Fruit fly (Drosophila melanogaster) whole organism, larva: Measurements from ENCODE around the gene CG13481.

ENCODE experiments used
- noc ChIP-seq: fragments of 200-800 bp; sonication (Bioruptor generic); optimal IDR thresholded peaks from 3 replicates; lab custom pipeline; 2019; ENCODE audit warnings: missing biosample characterization, mild to moderate bottlenecking, missing genetic modification characterization, moderate library complexity

The CG13481 gene

dm6 chr3L:14363103-14363751 lies 6.3 kb downstream of the CG13481 start:
- no peak for TF ChIP-seq noc (tag; lab: Kevin White, UChicago)

DNA sequence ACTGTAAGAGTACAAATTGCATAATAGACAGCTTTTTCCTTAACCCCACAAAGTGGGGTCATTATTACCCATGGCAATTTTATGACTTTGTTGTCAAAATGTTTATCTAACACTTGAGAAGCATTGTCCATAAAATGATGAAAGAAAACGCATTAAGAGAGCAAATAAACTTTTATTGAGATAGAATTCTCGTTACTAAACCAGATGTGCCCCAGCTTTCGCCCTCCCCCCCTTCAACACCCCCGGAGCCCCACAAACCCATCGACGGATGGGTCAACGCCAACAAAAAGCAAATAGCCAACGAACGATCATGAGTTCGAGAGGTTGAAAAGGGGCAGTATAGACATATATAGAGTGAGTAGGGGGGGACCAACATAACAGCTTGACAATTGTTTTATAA lies 6.8 kb downstream of the CG13481 start:
- no peak for TF ChIP-seq noc (tag; lab: Kevin White, UChicago)

DNA sequence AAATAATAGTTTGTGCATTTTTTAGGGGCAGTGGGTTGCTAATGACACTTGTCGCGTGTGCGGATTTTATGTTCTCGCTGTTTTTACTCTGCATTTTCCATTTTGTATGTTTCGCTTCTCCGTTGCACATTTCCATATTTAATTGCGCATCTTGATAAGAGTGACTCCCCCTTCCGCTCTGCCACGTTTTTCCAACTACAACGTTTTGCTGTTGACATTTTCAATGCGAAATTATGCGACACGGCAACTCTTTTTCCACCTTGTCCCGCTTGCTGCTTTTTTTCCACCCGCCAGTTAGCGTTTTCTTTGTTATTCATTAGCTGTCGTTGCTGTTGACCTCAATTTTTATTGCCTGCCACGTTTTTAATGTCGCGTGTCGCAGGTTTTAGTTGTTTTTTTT lies 7.5 kb downstream of the CG13481 start:
- TF ChIP-seq noc (tag; lab: Kevin White, UChicago): no peak

- no peak for TF ChIP-seq noc (tag; lab: Kevin White, UChicago)
Observed at dm6 chr3L:14359815-14360719, 9.4 kb downstream of the CG13481 start.

dm6 chr3L:14358899-14359298 lies 10.6 kb downstream of the CG13481 start:
- TF ChIP-seq noc (tag; lab: Kevin White, UChicago): no peak

dm6 chr3L:14356507-14357291 lies 12.8 kb downstream of the CG13481 start:
- no peak for TF ChIP-seq noc (tag; lab: Kevin White, UChicago)

DNA sequence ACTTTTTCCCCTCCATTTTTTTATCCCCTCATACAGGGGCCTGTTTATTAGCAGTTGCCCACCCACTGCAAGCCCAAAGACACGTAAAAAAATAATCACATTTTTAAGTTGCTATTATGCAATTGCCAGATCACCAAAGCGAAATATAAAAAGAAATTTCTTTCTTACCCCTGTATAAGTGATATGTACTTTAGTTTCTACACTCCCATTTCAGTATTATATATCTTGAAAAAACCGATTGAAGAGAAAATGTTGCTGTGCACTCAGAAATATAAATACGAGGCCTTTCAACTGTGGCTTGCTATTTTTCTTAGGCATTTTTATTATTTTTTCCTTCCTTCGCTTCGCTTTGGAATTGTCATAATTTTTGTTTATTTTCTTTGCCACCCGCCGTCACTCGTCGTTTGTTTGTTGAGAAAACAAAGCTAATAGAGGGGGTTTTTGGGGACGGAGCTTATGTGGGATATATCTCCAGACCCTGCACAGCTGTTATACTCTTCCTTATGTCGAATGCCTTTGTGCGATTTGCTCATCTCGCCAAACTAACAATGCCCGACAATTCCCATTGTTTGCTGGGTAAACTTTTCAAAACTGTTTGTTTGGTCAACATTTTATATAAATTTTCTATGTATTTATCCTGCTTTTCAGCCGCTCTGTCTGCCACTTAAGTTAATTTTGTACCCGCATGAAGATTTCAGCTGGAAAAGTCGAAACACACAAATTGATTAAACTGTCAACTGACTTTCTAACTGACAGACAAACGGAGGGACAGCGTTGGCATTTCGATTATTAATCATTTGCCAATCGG lies 15.0 kb downstream of the CG13481 start:
- TF ChIP-seq noc (tag; lab: Kevin White, UChicago): no peak

dm6 chr3L:14353161-14353560 lies 16.3 kb downstream of the CG13481 start:
- TF ChIP-seq noc (tag; lab: Kevin White, UChicago): no peak

- no peak for TF ChIP-seq noc (tag; lab: Kevin White, UChicago)
Observed at dm6 chr3L:14350814-14351213, 18.7 kb downstream of the CG13481 start.

dm6 chr3L:14350218-14350617 lies 19.3 kb downstream of the CG13481 start:
- no peak for TF ChIP-seq noc (tag; lab: Kevin White, UChicago)

- TF ChIP-seq noc (tag; lab: Kevin White, UChicago): no peak
Observed at dm6 chr3L:14346546-14346945, 23.0 kb downstream of the CG13481 start.

dm6 chr3L:14343344-14343972 lies 26.0 kb downstream of the CG13481 start:
- no peak for TF ChIP-seq noc (tag; lab: Kevin White, UChicago)

- peak; percentile 70 for TF ChIP-seq noc (tag; lab: Kevin White, UChicago)
Observed at dm6 chr3L:14338886-14339285, 30.6 kb downstream of the CG13481 start.

dm6 chr3L:14335880-14336279 lies 33.6 kb downstream of the CG13481 start:
- peak; percentile 64 for TF ChIP-seq noc (tag; lab: Kevin White, UChicago)

DNA sequence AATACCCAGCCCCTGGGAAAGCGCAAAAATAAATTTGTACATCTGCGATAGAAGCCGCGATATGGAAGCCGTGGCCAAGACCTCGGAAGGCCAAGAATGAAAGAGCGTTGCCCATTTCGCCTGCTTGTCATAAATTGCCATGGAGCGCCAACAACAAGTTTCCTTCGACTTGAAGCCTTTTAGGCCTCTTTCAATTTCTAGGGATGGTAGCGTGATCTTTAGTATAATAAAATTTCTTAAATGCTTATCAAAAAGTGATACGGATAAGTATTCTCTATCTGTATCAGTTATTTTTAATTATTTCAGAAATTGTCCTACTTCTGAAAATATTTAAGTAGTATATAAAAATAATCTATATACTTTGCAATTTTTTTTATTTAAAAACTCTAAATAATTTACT lies 37.0 kb downstream of the CG13481 start:
- no peak for TF ChIP-seq noc (tag; lab: Kevin White, UChicago)
